Worm (Caenorhabditis elegans) whole organism, mixed stage, embryonic: ENCODE measurements around the gene arp-1.

Source experiments
- ceh-43 ChIP-seq: fragments of 200-800 bp; sonication (Bioruptor generic); optimal IDR thresholded peaks from 2 replicates; lab custom pipeline; 2018; ENCODE audit warnings: mild to moderate bottlenecking, missing genetic modification characterization, moderate library complexity, missing compliant biosample characterization
- ces-1 ChIP-seq: fragments of 150-350 bp; optimal IDR thresholded peaks from 2 replicates; lab custom pipeline; 2014; ENCODE audit warnings: missing biosample characterization, missing genetic modification reagents, missing genetic modification characterization
- elt-1 ChIP-seq: sonication (generic microtip); optimal IDR thresholded peaks from 2 replicates; lab custom pipeline; 2017; ENCODE audit warnings: missing genetic modification characterization, mild to moderate bottlenecking, missing compliant biosample characterization, antibody characterized with exemption, moderate library complexity, borderline replicate concordance; ENCODE audit not compliant: insufficient read depth
- elt-3 ChIP-seq: fragments of 150-350 bp; optimal IDR thresholded peaks from 2 replicates; lab custom pipeline; 2014; ENCODE audit warnings: missing biosample characterization, missing genetic modification characterization
- lin-13 ChIP-seq: fragments of 150-350 bp; optimal IDR thresholded peaks from 2 replicates; lab custom pipeline; 2014; ENCODE audit warnings: missing biosample characterization, missing genetic modification characterization
- lin-32 ChIP-seq: fragments of 200-800 bp; sonication (Bioruptor generic); optimal IDR thresholded peaks from 2 replicates; lab custom pipeline; 2018; ENCODE audit warnings: mild to moderate bottlenecking, missing genetic modification characterization, missing compliant biosample characterization
- lsy-2 ChIP-seq: fragments of 150-350 bp; optimal IDR thresholded peaks from 2 replicates; lab custom pipeline; 2014; ENCODE audit warnings: missing biosample characterization, missing genetic modification characterization
- nhr-12 ChIP-seq: fragments of 150-350 bp; optimal IDR thresholded peaks from 2 replicates; lab custom pipeline; 2014; ENCODE audit warnings: missing biosample characterization, missing genetic modification characterization
- nhr-237 ChIP-seq: fragments of 150-350 bp; optimal IDR thresholded peaks from 2 replicates; lab custom pipeline; 2014; ENCODE audit warnings: missing biosample characterization, missing genetic modification characterization
- nhr-28 ChIP-seq: fragments of 150-350 bp; optimal IDR thresholded peaks from 2 replicates; lab custom pipeline; 2014; ENCODE audit warnings: missing biosample characterization, missing genetic modification characterization
- nhr-76 ChIP-seq: sonication (generic microtip); optimal IDR thresholded peaks from 2 replicates; lab custom pipeline; 2017; ENCODE audit warnings: missing biosample characterization, missing genetic modification characterization
- unc-39 ChIP-seq: fragments of 150-350 bp; optimal IDR thresholded peaks from 2 replicates; lab custom pipeline; 2014; ENCODE audit warnings: missing biosample characterization, missing genetic modification characterization
- unc-62 ChIP-seq: fragments of 150-350 bp; optimal IDR thresholded peaks from 2 replicates; lab custom pipeline; 2014; ENCODE audit warnings: missing biosample characterization, missing genetic modification reagents, missing genetic modification characterization
- ztf-11 ChIP-seq: fragments of 150-350 bp; optimal IDR thresholded peaks from 2 replicates; lab custom pipeline; 2014; ENCODE audit warnings: missing biosample characterization, missing genetic modification characterization

- no peak for TF ChIP-seq ceh-43 (GFP tag; lab: Kevin White, UChicago)
- no peak for TF ChIP-seq ztf-11 (tag; lab: Kevin White, UChicago)
- TF ChIP-seq nhr-237 (tag; lab: Kevin White, UChicago) = no peak
- TF ChIP-seq elt-1 (tag; lab: Kevin White, UChicago) = no peak
- no peak for TF ChIP-seq lsy-2 (tag; lab: Kevin White, UChicago)
- TF ChIP-seq unc-39 = no peak
- no peak for TF ChIP-seq ces-1 (GFP tag; lab: Kevin White, UChicago)
- no peak for TF ChIP-seq lin-13
- no peak for TF ChIP-seq nhr-12 (tag; lab: Kevin White, UChicago)
- no peak for TF ChIP-seq unc-62 (GFP tag; lab: Kevin White, UChicago)
- no peak for TF ChIP-seq nhr-76 (tag; lab: Kevin White, UChicago)
- no peak for TF ChIP-seq lin-32 (GFP tag; lab: Kevin White, UChicago)
- no peak for TF ChIP-seq elt-3 (tag; lab: Kevin White, UChicago)
- TF ChIP-seq nhr-28 (tag; lab: Kevin White, UChicago) = no peak
These were observed 12.9 kb upstream of the arp-1 start for ce11 chrII:15107184-15107583.
